Fruit fly (Drosophila melanogaster): ENCODE results near the gene 5-HT7.

Gene 5-HT7

DNA sequence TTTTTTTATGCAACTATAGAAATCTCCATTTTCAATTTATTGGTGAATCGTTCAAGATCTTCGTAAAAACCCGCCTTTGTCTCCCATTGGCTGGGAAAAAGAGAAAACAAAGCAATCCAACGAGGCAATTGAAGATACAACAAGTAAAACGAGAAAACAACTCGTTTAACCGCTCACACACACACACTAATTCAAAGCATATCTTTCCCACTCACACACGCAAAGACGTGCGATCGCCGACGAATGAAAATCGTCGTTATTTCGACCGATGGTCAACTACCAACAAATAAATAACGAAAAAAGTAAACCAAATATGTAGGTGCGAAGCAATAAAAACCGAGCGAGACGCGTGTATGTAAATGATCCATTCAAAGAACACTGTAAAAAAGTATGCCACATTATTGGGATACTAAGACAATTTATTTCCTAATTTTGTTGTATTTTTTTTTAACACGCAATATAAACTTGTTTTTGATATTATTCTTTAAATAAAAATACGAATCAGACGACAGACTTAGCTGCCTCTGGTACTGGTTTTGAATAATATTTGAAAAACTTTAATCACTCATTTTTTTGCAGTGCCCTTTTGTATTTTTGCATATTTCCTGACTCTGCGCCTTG, 45.8 kb upstream of the 5-HT7 start (continued):
- TF ChIP-seq lola (GFP tag; optimal IDR thresholded peaks at IDR 0.05) (no peak), ey (GFP tag; optimal IDR thresholded peaks at IDR 0.05) (peak; percentile 26), rgr (GFP tag; optimal IDR thresholded peaks at IDR 0.05) (peak; percentile 3)

DNA sequence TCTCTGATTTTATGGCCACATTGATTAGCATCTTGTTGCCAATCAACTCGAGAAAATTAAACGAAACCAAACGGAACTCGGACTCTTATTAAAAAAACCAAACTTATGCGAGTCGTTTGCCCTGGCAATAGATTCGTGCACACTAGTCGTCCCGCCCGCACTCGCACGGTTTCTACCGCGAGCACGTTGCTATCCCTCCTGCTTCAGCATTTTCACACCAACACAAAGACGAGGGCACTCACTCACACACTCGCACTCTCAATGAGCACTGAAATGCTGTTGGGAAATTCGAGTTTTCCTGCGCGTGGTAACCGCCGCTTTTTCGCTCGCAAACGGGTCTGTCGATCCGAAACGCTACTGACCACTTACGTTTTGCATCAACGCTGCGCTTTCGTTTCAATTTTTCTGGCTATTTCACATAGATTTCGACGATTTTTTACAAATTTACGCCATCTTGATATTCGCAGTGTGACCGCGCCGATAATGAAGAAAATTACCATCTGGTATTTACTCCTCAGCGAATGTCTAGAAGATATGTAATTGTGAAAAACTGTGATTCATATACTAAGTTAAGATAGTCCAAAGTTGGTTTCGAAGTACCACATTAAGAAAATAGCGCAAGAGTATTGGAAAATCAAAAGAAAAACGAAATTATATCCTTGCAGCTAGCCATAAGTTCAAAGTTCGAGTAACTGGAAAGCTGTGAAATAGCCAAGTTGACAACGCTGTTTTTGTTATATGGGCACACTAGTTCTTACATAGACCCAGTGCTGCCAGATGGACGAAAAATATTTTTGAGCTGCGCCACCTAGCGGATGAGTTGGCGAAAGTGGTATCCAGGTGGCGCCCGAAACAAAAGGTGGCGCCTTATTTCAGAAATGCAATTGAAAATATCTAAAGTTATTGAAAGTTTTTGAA, 44.3 kb upstream of the 5-HT7 start, which contains the start of gene dco:
TSS of gene dco (minus strand) at position 503 of the 918 bp plus-strand sequence.
- TF ChIP-seq br (GFP tag; optimal IDR thresholded peaks at IDR 0.05): peak; percentile 62
- TF ChIP-seq dmrt93B (GFP tag; optimal IDR thresholded peaks at IDR 0.05): peak; percentile 75
- no peak for TF ChIP-seq GATAd (GFP tag; optimal IDR thresholded peaks at IDR 0.05)
- TF ChIP-seq CrebA (GFP tag; optimal IDR thresholded peaks at IDR 0.05; ENCODE audit: borderline replicate concordance): no peak
- TF ChIP-seq Hr78 (GFP tag; optimal IDR thresholded peaks at IDR 0.05): no peak
- peak; percentile 99 for TF ChIP-seq rgr (GFP tag; optimal IDR thresholded peaks at IDR 0.05)
- TF ChIP-seq sv (GFP tag; optimal IDR thresholded peaks at IDR 0.05): no peak
- TF ChIP-seq Abd-B (GFP tag; optimal IDR thresholded peaks at IDR 0.05): no peak
- peak; percentile 41 for TF ChIP-seq fru (GFP tag; optimal IDR thresholded peaks at IDR 0.05)
- TF ChIP-seq Hnf4 (GFP tag; optimal IDR thresholded peaks at IDR 0.05): peak; percentile 44
- TF ChIP-seq HLH106 (tag; optimal IDR thresholded peaks at IDR 0.05): peak; percentile 73
- peak; percentile 48 for TF ChIP-seq CG9705 (GFP tag; optimal IDR thresholded peaks at IDR 0.05)
- TF ChIP-seq CG32264 (GFP tag; optimal IDR thresholded peaks at IDR 0.05): no peak
- peak; percentile 93 for TF ChIP-seq Myc (optimal IDR thresholded peaks at IDR 0.05)
- peak; percentile 19 for TF ChIP-seq jim (GFP tag; optimal IDR thresholded peaks at IDR 0.05)
- no peak for TF ChIP-seq dl (GFP tag; optimal IDR thresholded peaks at IDR 0.05; ENCODE audit: insufficient read depth in 1 of 2, partially characterized antibody in 2 of 2)
- TF ChIP-seq psq (GFP tag; optimal IDR thresholded peaks at IDR 0.05): peak; percentile 20
- no peak for TF ChIP-seq Vsx2 (GFP tag; optimal IDR thresholded peaks at IDR 0.05; ENCODE audit: partially characterized antibody)
- no peak for TF ChIP-seq dsf (GFP tag; optimal IDR thresholded peaks at IDR 0.05; ENCODE audit: borderline replicate concordance)
- TF ChIP-seq Dfd (GFP tag; optimal IDR thresholded peaks at IDR 0.05): no peak
- TF ChIP-seq sage (GFP tag; optimal IDR thresholded peaks at IDR 0.05): no peak
- peak; percentile 53 for TF ChIP-seq woc (GFP tag; optimal IDR thresholded peaks at IDR 0.05)
- TF ChIP-seq usp (GFP tag; optimal IDR thresholded peaks at IDR 0.05): no peak
- TF ChIP-seq Hr83 (GFP tag; optimal IDR thresholded peaks at IDR 0.05; ENCODE audit: poor library complexity, severe bottlenecking): peak; percentile 94
- TF ChIP-seq ey (GFP tag; optimal IDR thresholded peaks at IDR 0.05): peak; percentile 51
- no peak for TF ChIP-seq Rel (GFP tag; optimal IDR thresholded peaks at IDR 0.05)
- no peak for TF ChIP-seq Rel (tag; optimal IDR thresholded peaks at IDR 0.05)
- peak in 1 of 2 experiments; percentile 80 for TF ChIP-seq foxo (GFP tag; optimal IDR thresholded peaks at IDR 0.05)
- peak; percentile 1 for TF ChIP-seq Sp1 (GFP tag; optimal IDR thresholded peaks at IDR 0.05)
- no peak for TF ChIP-seq Dif (GFP tag; optimal IDR thresholded peaks at IDR 0.05; ENCODE audit: partially characterized antibody)
- TF ChIP-seq brk (GFP tag; optimal IDR thresholded peaks at IDR 0.05): no peak
- peak; percentile 75 for TF ChIP-seq tai (GFP tag; optimal IDR thresholded peaks at IDR 0.05)
- TF ChIP-seq N (GFP tag; optimal IDR thresholded peaks at IDR 0.05): peak; percentile 61
- peak; percentile 7 for TF ChIP-seq OdsH (GFP tag; optimal IDR thresholded peaks at IDR 0.05)
- no peak for TF ChIP-seq lola (GFP tag; optimal IDR thresholded peaks at IDR 0.05)
- no peak for TF ChIP-seq pan (optimal IDR thresholded peaks at IDR 0.05)
- TF ChIP-seq h (GFP tag; optimal IDR thresholded peaks at IDR 0.05): peak; percentile 76
- TF ChIP-seq Jra (GFP tag; optimal IDR thresholded peaks at IDR 0.05): peak; percentile 20
- TF ChIP-seq Mio (GFP tag; optimal IDR thresholded peaks at IDR 0.05): no peak

Data from whole organism, wandering third instar larva.